Worm (Caenorhabditis elegans) whole organism, late embryonic: Measurements from ENCODE around the gene M02D8.5.

Source experiments
- K09A11.1 ChIP-seq: sonication (generic microtip); optimal IDR thresholded peaks from 2 replicates; lab custom pipeline; 2017; ENCODE audit warnings: antibody characterized with exemption, mild to moderate bottlenecking, missing genetic modification characterization, missing compliant biosample characterization; ENCODE audit not compliant: insufficient read depth
- ceh-24 ChIP-seq: sonication (generic microtip); optimal IDR thresholded peaks from 2 replicates; lab custom pipeline; 2016; ENCODE audit warnings: mild to moderate bottlenecking, missing genetic modification characterization, missing compliant biosample characterization
- dmd-4 ChIP-seq: sonication (generic microtip); optimal IDR thresholded peaks from 2 replicates; lab custom pipeline; 2016; ENCODE audit warnings: borderline replicate concordance, missing genetic modification characterization, missing compliant biosample characterization
- elt-2 ChIP-seq: sonication (generic microtip); optimal IDR thresholded peaks from 2 replicates; lab custom pipeline; 2016; ENCODE audit warnings: missing genetic modification reagents, missing genetic modification characterization, missing compliant biosample characterization
- hlh-6 ChIP-seq: sonication (generic microtip); optimal IDR thresholded peaks from 2 replicates; lab custom pipeline; 2016; ENCODE audit warnings: missing genotype, missing genetic modification characterization, missing compliant biosample characterization
- nfya-1 ChIP-seq: sonication (generic microtip); optimal IDR thresholded peaks from 2 replicates; lab custom pipeline; 2017; ENCODE audit warnings: missing genetic modification characterization, mild to moderate bottlenecking, missing compliant biosample characterization, antibody characterized with exemption, moderate library complexity
- rnt-1 ChIP-seq: sonication (generic microtip); optimal IDR thresholded peaks from 2 replicates; lab custom pipeline; 2016; ENCODE audit warnings: missing genetic modification characterization, missing compliant biosample characterization
- sox-2 ChIP-seq: fragments of 200-800 bp; sonication (Bioruptor generic); IDR thresholded peaks from 2 replicates; pipeline ENCODE4 v1.3.6; 2022; ENCODE audit warnings: missing genetic modification reagents, missing genetic modification characterization, missing compliant biosample characterization
- tbx-2 ChIP-seq: sonication (generic microtip); optimal IDR thresholded peaks from 2 replicates; lab custom pipeline; 2016; ENCODE audit warnings: missing genetic modification characterization, missing compliant biosample characterization

- no peak for TF ChIP-seq nfya-1
- TF ChIP-seq elt-2 (tag; lab: Kevin White, UChicago) = no peak
- no peak for TF ChIP-seq tbx-2 (tag; lab: Kevin White, UChicago)
- no peak for TF ChIP-seq hlh-6 (tag; lab: Kevin White, UChicago)
- no peak for TF ChIP-seq dmd-4 (tag; lab: Kevin White, UChicago)
- TF ChIP-seq K09A11.1 = no peak
- no peak for TF ChIP-seq sox-2 (GFP tag; lab: Robert Waterston, UW)
- TF ChIP-seq ceh-24 (tag; lab: Kevin White, UChicago) = no peak
- no peak for TF ChIP-seq rnt-1 (tag; lab: Kevin White, UChicago)
Measured at ce11 chrX:8787689-8788222, 26.4 kb upstream of the M02D8.5 start.
